Fruit fly (Drosophila melanogaster): Measurements from ENCODE around the gene obst-H.

The obst-H gene

DNA sequence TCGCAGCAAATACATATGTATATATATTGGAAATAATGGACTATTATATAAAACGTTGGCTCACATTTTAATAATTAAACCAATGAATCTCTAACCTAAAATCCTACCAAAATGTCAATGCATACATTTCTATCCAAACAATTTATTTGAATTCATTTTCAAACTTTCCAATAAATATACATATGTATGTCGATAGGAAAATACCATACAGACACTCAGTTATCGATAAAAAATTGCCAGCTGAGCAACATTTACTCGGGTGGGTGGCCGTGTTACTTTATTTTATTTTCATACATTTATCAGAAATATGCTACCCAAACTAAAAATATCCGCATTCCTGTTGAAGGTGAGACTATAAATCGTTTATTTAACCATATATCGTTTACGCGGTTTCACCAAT lies 47.3 kb upstream of the obst-H start, which contains the start of gene Ufsp2 (continued):
- no peak for TF ChIP-seq aop (GFP tag; IDR thresholded peaks at IDR 0.05)
- TF ChIP-seq NfI (GFP tag; optimal IDR thresholded peaks at IDR 0.05) = no peak
- no peak for TF ChIP-seq CG9215 (GFP tag; IDR thresholded peaks at IDR 0.05)
- peak; percentile 55 for TF ChIP-seq Dref (GFP tag; IDR thresholded peaks at IDR 0.05)
- TF ChIP-seq CG11560 (tag; IDR thresholded peaks at IDR 0.05) = no peak
- TF ChIP-seq CG3847 (GFP tag; IDR thresholded peaks at IDR 0.05) = no peak
- TF ChIP-seq bbx (GFP tag; IDR thresholded peaks at IDR 0.05; ENCODE audit: partially characterized antibody) = no peak
- TF ChIP-seq D19B (GFP tag; optimal IDR thresholded peaks at IDR 0.05) = no peak
- TF ChIP-seq z (GFP tag; IDR thresholded peaks at IDR 0.05) = no peak
- no peak for TF ChIP-seq tin (GFP tag; optimal IDR thresholded peaks at IDR 0.05)
- peak; percentile 15 for TF ChIP-seq BEAF-32 (GFP tag; optimal IDR thresholded peaks at IDR 0.05)
- no peak for TF ChIP-seq gsb-n (tag; optimal IDR thresholded peaks at IDR 0.05)
- no peak for TF ChIP-seq HmgZ (tag; optimal IDR thresholded peaks at IDR 0.05)
- peak; percentile 46; the same call in 2 of the 4 replicates for TF ChIP-seq Dll (GFP tag; IDR thresholded peaks at IDR 0.05; ENCODE audit: partially characterized antibody)
- no peak for TF ChIP-seq Lim3 (GFP tag; IDR thresholded peaks at IDR 0.05)
- TF ChIP-seq CG7928 (GFP tag; optimal IDR thresholded peaks at IDR 0.05) = no peak
- TF ChIP-seq org-1 (GFP tag; optimal IDR thresholded peaks at IDR 0.05) = no peak
- peak; percentile 58; the same call in 1 of the 2 replicates for TF ChIP-seq E2f2 (GFP tag; IDR thresholded peaks at IDR 0.05)
- TF ChIP-seq CG9817 (tag; optimal IDR thresholded peaks at IDR 0.05) = no peak
- no peak for TF ChIP-seq CG30020 (tag; optimal IDR thresholded peaks at IDR 0.05)
- TF ChIP-seq lov (optimal IDR thresholded peaks at IDR 0.05) = no peak
- TF ChIP-seq lov (GFP tag; IDR thresholded peaks at IDR 0.05) = no peak
- no peak; the same call in 1 of the 2 replicates for TF ChIP-seq tna (GFP tag; IDR thresholded peaks at IDR 0.05; ENCODE audit: partially characterized antibody)
- peak; percentile 37; the same call in 1 of the 2 replicates for TF ChIP-seq MBD-R2 (GFP tag; IDR thresholded peaks at IDR 0.05)
- peak; percentile 24 for TF ChIP-seq stwl (tag; optimal IDR thresholded peaks at IDR 0.05)
- TF ChIP-seq CG10431 (GFP tag; optimal IDR thresholded peaks at IDR 0.05) = no peak
- TF ChIP-seq Awh (GFP tag; IDR thresholded peaks at IDR 0.05) = no peak
- no peak for TF ChIP-seq CG6765 (GFP tag; optimal IDR thresholded peaks at IDR 0.05)
- TF ChIP-seq CG6272 (GFP tag; IDR thresholded peaks at IDR 0.05) = no peak
- no peak for TF ChIP-seq nom (GFP tag; optimal IDR thresholded peaks at IDR 0.05)

- TF ChIP-seq slbo (GFP tag; IDR thresholded peaks at IDR 0.05) (no peak), Rfx (GFP tag; IDR thresholded peaks at IDR 0.05) (no peak), stwl (tag; optimal IDR thresholded peaks at IDR 0.05) (no peak), fd102C (GFP tag; optimal IDR thresholded peaks at IDR 0.05) (no peak), fd3F (GFP tag; optimal IDR thresholded peaks at IDR 0.05) (no peak), maf-S (GFP tag; optimal IDR thresholded peaks at IDR 0.05) (no peak), CG18599 (GFP tag; optimal IDR thresholded peaks at IDR 0.05) (no peak), Hr78 (GFP tag; optimal IDR thresholded peaks at IDR 0.05) (no peak), CG14014 (GFP tag; IDR thresholded peaks at IDR 0.05) (no peak), fu2 (GFP tag; optimal IDR thresholded peaks at IDR 0.05) (no peak), CG8944 (GFP tag; optimal IDR thresholded peaks at IDR 0.05) (no peak), CG7271 (tag; optimal IDR thresholded peaks at IDR 0.05) (no peak), zfh1 (GFP tag; IDR thresholded peaks at IDR 0.05) (no peak)
Measured at dm6 chr3L:15570571-15570970, 41.5 kb upstream of the obst-H start.

All from whole organism, embryonic.